Worm (Caenorhabditis elegans) whole organism, mixed stage, embryonic: ENCODE results near the gene F14D7.1.

Experiments
- bed-3 ChIP-seq: fragments of 200-800 bp; sonication (Bioruptor generic); optimal IDR thresholded peaks from 3 replicates; lab custom pipeline; 2018; ENCODE audit warnings: mild to moderate bottlenecking, missing genetic modification characterization, moderate library complexity, missing compliant biosample characterization
- blmp-1 ChIP-seq: fragments of 150-350 bp; optimal IDR thresholded peaks from 2 replicates; lab custom pipeline; 2014; ENCODE audit warnings: missing biosample characterization, missing genetic modification characterization
- ceh-39 ChIP-seq: fragments of 150-350 bp; optimal IDR thresholded peaks from 2 replicates; lab custom pipeline; 2014; ENCODE audit warnings: missing biosample characterization, missing genetic modification characterization
- ceh-43 ChIP-seq: fragments of 200-800 bp; sonication (Bioruptor generic); optimal IDR thresholded peaks from 2 replicates; lab custom pipeline; 2018; ENCODE audit warnings: mild to moderate bottlenecking, missing genetic modification characterization, moderate library complexity, missing compliant biosample characterization
- ceh-83 ChIP-seq: fragments of 200-800 bp; sonication (Bioruptor generic); optimal IDR thresholded peaks from 2 replicates; lab custom pipeline; 2018; ENCODE audit warnings: mild to moderate bottlenecking, missing genetic modification characterization, missing compliant biosample characterization
- ces-1 ChIP-seq: fragments of 150-350 bp; optimal IDR thresholded peaks from 2 replicates; lab custom pipeline; 2014; ENCODE audit warnings: missing biosample characterization, missing genetic modification reagents, missing genetic modification characterization
- cnd-1 ChIP-seq: fragments of 200-800 bp; sonication (Bioruptor generic); optimal IDR thresholded peaks from 2 replicates; lab custom pipeline; 2018; ENCODE audit warnings: mild to moderate bottlenecking, missing genetic modification characterization, missing compliant biosample characterization
- elt-1 ChIP-seq: sonication (generic microtip); optimal IDR thresholded peaks from 2 replicates; lab custom pipeline; 2017; ENCODE audit warnings: missing genetic modification characterization, mild to moderate bottlenecking, missing compliant biosample characterization, antibody characterized with exemption, moderate library complexity, borderline replicate concordance; ENCODE audit not compliant: insufficient read depth
- elt-3 ChIP-seq: fragments of 150-350 bp; optimal IDR thresholded peaks from 2 replicates; lab custom pipeline; 2014; ENCODE audit warnings: missing biosample characterization, missing genetic modification characterization
- flh-1 ChIP-seq: fragments of 200-800 bp; sonication (Bioruptor generic); optimal IDR thresholded peaks from 2 replicates; lab custom pipeline; 2018; ENCODE audit warnings: mild to moderate bottlenecking, missing genetic modification characterization, moderate library complexity, missing compliant biosample characterization
- hlh-1 ChIP-seq: fragments of 150-350 bp; optimal IDR thresholded peaks from 2 replicates; lab custom pipeline; 2014; ENCODE audit warnings: missing biosample characterization, missing genetic modification reagents, missing genetic modification characterization
- lin-13 ChIP-seq: fragments of 150-350 bp; optimal IDR thresholded peaks from 2 replicates; lab custom pipeline; 2014; ENCODE audit warnings: missing biosample characterization, missing genetic modification characterization
- lin-32 ChIP-seq: fragments of 200-800 bp; sonication (Bioruptor generic); optimal IDR thresholded peaks from 2 replicates; lab custom pipeline; 2018; ENCODE audit warnings: mild to moderate bottlenecking, missing genetic modification characterization, missing compliant biosample characterization
- lsy-2 ChIP-seq: fragments of 150-350 bp; optimal IDR thresholded peaks from 2 replicates; lab custom pipeline; 2014; ENCODE audit warnings: missing biosample characterization, missing genetic modification characterization
- mab-5 ChIP-seq: fragments of 150-350 bp; optimal IDR thresholded peaks from 2 replicates; lab custom pipeline; 2014; ENCODE audit warnings: missing biosample characterization, missing genetic modification characterization
- mep-1 ChIP-seq: fragments of 150-350 bp; optimal IDR thresholded peaks from 2 replicates; lab custom pipeline; 2017; ENCODE audit warnings: missing biosample characterization, missing genetic modification reagents, missing genetic modification characterization, inconsistent platforms
- mls-2 ChIP-seq: sonication (generic microtip); optimal IDR thresholded peaks from 2 replicates; lab custom pipeline; 2016; ENCODE audit warnings: mild to moderate bottlenecking, missing genetic modification characterization, moderate library complexity, missing compliant biosample characterization
- nhr-12 ChIP-seq: fragments of 150-350 bp; optimal IDR thresholded peaks from 2 replicates; lab custom pipeline; 2014; ENCODE audit warnings: missing biosample characterization, missing genetic modification characterization
- nhr-2 ChIP-seq: fragments of 150-350 bp; optimal IDR thresholded peaks from 2 replicates; lab custom pipeline; 2014; ENCODE audit warnings: missing biosample characterization, missing genetic modification characterization
- nhr-237 ChIP-seq: fragments of 150-350 bp; optimal IDR thresholded peaks from 2 replicates; lab custom pipeline; 2014; ENCODE audit warnings: missing biosample characterization, missing genetic modification characterization
- nhr-28 ChIP-seq: fragments of 150-350 bp; optimal IDR thresholded peaks from 2 replicates; lab custom pipeline; 2014; ENCODE audit warnings: missing biosample characterization, missing genetic modification characterization
- nhr-76 ChIP-seq: sonication (generic microtip); optimal IDR thresholded peaks from 2 replicates; lab custom pipeline; 2017; ENCODE audit warnings: missing biosample characterization, missing genetic modification characterization
- pha-4 ChIP-seq: fragments of 150-350 bp; optimal IDR thresholded peaks from 2 replicates; lab custom pipeline; 2018; ENCODE audit warnings: missing biosample characterization, missing genetic modification reagents, missing genetic modification characterization
- sem-2 ChIP-seq: fragments of 200-800 bp; sonication (Bioruptor generic); optimal IDR thresholded peaks from 2 replicates; lab custom pipeline; 2018; ENCODE audit warnings: mild to moderate bottlenecking, missing genetic modification characterization, missing compliant biosample characterization
- sptf-1 ChIP-seq: sonication (generic microtip); optimal IDR thresholded peaks from 2 replicates; lab custom pipeline; 2017; ENCODE audit warnings: mild to moderate bottlenecking, missing genetic modification characterization, moderate library complexity, missing compliant biosample characterization
- tbx-8 ChIP-seq: fragments of 200-800 bp; sonication (Bioruptor generic); optimal IDR thresholded peaks from 2 replicates; lab custom pipeline; 2018; ENCODE audit warnings: mild to moderate bottlenecking, missing genetic modification characterization, moderate library complexity, missing compliant biosample characterization
- unc-120 ChIP-seq: sonication (generic microtip); optimal IDR thresholded peaks from 2 replicates; lab custom pipeline; 2017; ENCODE audit warnings: missing genetic modification characterization, missing compliant biosample characterization; ENCODE audit not compliant: poor library complexity, severe bottlenecking
- unc-39 ChIP-seq: fragments of 150-350 bp; optimal IDR thresholded peaks from 2 replicates; lab custom pipeline; 2014; ENCODE audit warnings: missing biosample characterization, missing genetic modification characterization
- unc-62 ChIP-seq: fragments of 150-350 bp; optimal IDR thresholded peaks from 2 replicates; lab custom pipeline; 2014; ENCODE audit warnings: missing biosample characterization, missing genetic modification reagents, missing genetic modification characterization
- zip-8 ChIP-seq: fragments of 150-350 bp; optimal IDR thresholded peaks from 2 replicates; lab custom pipeline; 2014; ENCODE audit warnings: missing biosample characterization, missing genetic modification characterization
- ztf-11 ChIP-seq: fragments of 150-350 bp; optimal IDR thresholded peaks from 2 replicates; lab custom pipeline; 2014; ENCODE audit warnings: missing biosample characterization, missing genetic modification characterization

F14D7.1 gene

ce11 chrV:14268616-14269015 is 20.6 kb downstream of the F14D7.1 start, which contains the start of gene F40G12.4:
F40G12.4 (minus strand) TSS chrV:14268716.
- TF ChIP-seq unc-120 (tag; lab: Kevin White, UChicago), result no peak
- TF ChIP-seq lin-32 (GFP tag; lab: Kevin White, UChicago), result no peak
- no peak for TF ChIP-seq zip-8 (tag; lab: Kevin White, UChicago)
- TF ChIP-seq unc-62 (GFP tag; lab: Kevin White, UChicago), result no peak
- TF ChIP-seq mls-2 (tag; lab: Kevin White, UChicago), result no peak
- no peak for TF ChIP-seq pha-4 (tag; lab: Kevin White, UChicago)
- no peak for TF ChIP-seq lsy-2
- TF ChIP-seq blmp-1 (tag; lab: Kevin White, UChicago), result no peak
- no peak for TF ChIP-seq bed-3
- TF ChIP-seq mep-1 (tag; lab: Kevin White, UChicago), result no peak

- TF ChIP-seq mab-5 (tag; lab: Kevin White, UChicago) (no peak), ztf-11 (tag; lab: Kevin White, UChicago) (no peak), bed-3 (no peak), nhr-237 (tag; lab: Kevin White, UChicago) (no peak), sptf-1 (tag; lab: Kevin White, UChicago) (no peak), nhr-2 (tag; lab: Kevin White, UChicago) (no peak), nhr-28 (tag; lab: Kevin White, UChicago) (no peak), elt-1 (no peak), ceh-43 (GFP tag; lab: Kevin White, UChicago) (no peak), pha-4 (tag; lab: Kevin White, UChicago) (no peak), flh-1 (GFP tag; lab: Kevin White, UChicago) (no peak), ces-1 (GFP tag; lab: Kevin White, UChicago) (no peak), lin-13 (no peak), hlh-1 (tag; lab: Kevin White, UChicago) (no peak), nhr-12 (tag; lab: Kevin White, UChicago) (no peak), mep-1 (tag; lab: Kevin White, UChicago) (no peak), blmp-1 (tag; lab: Kevin White, UChicago) (no peak)
These were observed 21.8 kb downstream of the F14D7.1 start for ce11 chrV:14267326-14267942.

- TF ChIP-seq sem-2 (GFP tag; lab: Kevin White, UChicago) (no peak), nhr-237 (tag; lab: Kevin White, UChicago) (no peak), unc-120 (tag; lab: Kevin White, UChicago) (no peak), nhr-2 (tag; lab: Kevin White, UChicago) (no peak), ceh-43 (GFP tag; lab: Kevin White, UChicago) (no peak), elt-3 (no peak), mep-1 (tag; lab: Kevin White, UChicago) (no peak), pha-4 (tag; lab: Kevin White, UChicago) (no peak)
These were observed 28.4 kb downstream of the F14D7.1 start, which contains the start of gene F40G12.2 for ce11 chrV:14260831-14261230. F40G12.2 (minus strand) TSS chrV:14260931.

- TF ChIP-seq unc-120 (tag; lab: Kevin White, UChicago), result no peak
- no peak for TF ChIP-seq unc-62 (GFP tag; lab: Kevin White, UChicago)
- TF ChIP-seq nhr-237 (tag; lab: Kevin White, UChicago), result no peak
- TF ChIP-seq mls-2 (tag; lab: Kevin White, UChicago), result no peak
- TF ChIP-seq bed-3, result no peak
- no peak for TF ChIP-seq ces-1 (GFP tag; lab: Kevin White, UChicago)
- no peak for TF ChIP-seq ceh-43 (GFP tag; lab: Kevin White, UChicago)
- TF ChIP-seq nhr-2 (tag; lab: Kevin White, UChicago), result no peak
- no peak for TF ChIP-seq mab-5 (tag; lab: Kevin White, UChicago)
- no peak for TF ChIP-seq elt-3
- no peak for TF ChIP-seq sem-2 (GFP tag; lab: Kevin White, UChicago)
These were observed 32.5 kb downstream of the F14D7.1 start, which contains the start of gene sre-8 for ce11 chrV:14256813-14257212. sre-8 (plus strand) TSS chrV:14257113.

ce11 chrV:14254221-14254620 is 35.0 kb downstream of the F14D7.1 start, which contains the start of gene K02E11.7:
K02E11.7 (minus strand) TSS chrV:14254321.
- no peak for TF ChIP-seq ceh-43 (GFP tag; lab: Kevin White, UChicago)
- TF ChIP-seq ceh-83 (GFP tag; lab: Kevin White, UChicago), result no peak
- no peak for TF ChIP-seq tbx-8 (GFP tag; lab: Kevin White, UChicago)
- no peak for TF ChIP-seq nhr-76 (tag; lab: Kevin White, UChicago)
- no peak for TF ChIP-seq mab-5 (tag; lab: Kevin White, UChicago)
- no peak for TF ChIP-seq nhr-237 (tag; lab: Kevin White, UChicago)
- no peak for TF ChIP-seq zip-8 (tag; lab: Kevin White, UChicago)
- TF ChIP-seq ztf-11 (tag; lab: Kevin White, UChicago), result no peak
- no peak for TF ChIP-seq unc-39 (tag; lab: Kevin White, UChicago)
- TF ChIP-seq nhr-12 (tag; lab: Kevin White, UChicago), result no peak
- no peak for TF ChIP-seq elt-3
- TF ChIP-seq ces-1 (GFP tag; lab: Kevin White, UChicago), result no peak
- no peak for TF ChIP-seq lin-13
- TF ChIP-seq ceh-39 (tag; lab: Kevin White, UChicago), result no peak
- TF ChIP-seq cnd-1 (tag; lab: Kevin White, UChicago), result no peak
- no peak for TF ChIP-seq elt-1
- no peak for TF ChIP-seq nhr-28 (tag; lab: Kevin White, UChicago)
- no peak for TF ChIP-seq bed-3
- TF ChIP-seq, all 35 proteins: peak for 0
